Fruit fly (Drosophila melanogaster) whole organism: ENCODE results near the gene CG13893.
A peak's percentile ranks its signal among the peaks of the same experiment; 100 is the strongest.

Source experiments
- CG8478 ChIP-seq: fragments of >200 bp; optimal IDR thresholded peaks from 2 replicates; lab custom pipeline; 2018; ENCODE audit warnings: inconsistent platforms
- Dll ChIP-seq: fragments of >200 bp; optimal IDR thresholded peaks from 2 replicates; lab custom pipeline; 2017
- EcR ChIP-seq, 2 experiments: fragments of >200 bp; optimal IDR thresholded peaks; 2 replicates each; lab custom pipeline; 2017; ENCODE audit warnings: missing biosample characterization in 2 of 2, missing genetic modification characterization in 2 of 2, missing genetic modification reagents in 2 of 2
- pan ChIP-seq: fragments of >200 bp; optimal IDR thresholded peaks from 2 replicates; lab custom pipeline; 2017
- psq ChIP-seq: fragments of >200 bp; optimal IDR thresholded peaks from 2 replicates; lab custom pipeline; 2017

DNA sequence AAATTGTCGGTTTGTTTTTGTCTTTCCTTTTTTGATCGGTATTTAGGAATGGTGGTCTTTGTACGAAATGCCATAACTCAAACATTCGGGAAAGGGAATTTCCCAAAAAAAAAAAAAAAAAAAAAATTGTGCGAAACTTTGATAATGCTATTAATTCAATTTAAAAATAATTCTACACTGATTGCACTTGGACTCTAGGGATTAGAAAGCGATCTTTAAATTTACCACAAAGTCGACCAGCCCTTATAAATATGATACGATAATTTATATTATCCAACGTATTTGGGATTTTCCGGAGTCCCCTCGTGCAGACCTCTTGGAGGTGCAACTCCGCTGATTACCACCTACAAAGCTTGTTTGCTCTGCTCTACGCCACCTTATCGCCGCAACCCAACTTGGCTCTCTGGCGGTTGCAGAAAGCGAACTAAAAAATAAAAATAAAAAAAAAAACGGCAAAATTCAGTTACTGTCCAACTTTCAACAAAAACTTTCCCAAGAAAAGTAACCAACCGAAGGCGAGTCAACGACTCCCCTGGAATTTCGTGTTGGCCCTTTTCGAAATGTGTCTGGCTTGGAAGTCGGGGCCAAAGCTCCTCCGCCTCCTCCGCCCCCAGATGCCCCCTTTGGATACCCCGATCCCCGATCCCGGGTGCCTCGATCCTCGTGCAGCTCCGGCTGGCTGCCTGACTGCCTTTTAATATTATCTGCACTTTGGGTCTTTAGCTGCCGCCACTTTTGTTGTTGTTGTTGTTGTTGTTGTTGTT lies 3.9 kb upstream of the CG13893 start:
- no peak for TF ChIP-seq CG8478 (lab: Kevin White, UChicago)
- no peak for TF ChIP-seq psq (lab: Kevin White, UChicago)
- TF ChIP-seq Dll (lab: Kevin White, UChicago) = no peak
- TF ChIP-seq pan (lab: Kevin White, UChicago) = no peak
- TF ChIP-seq EcR (GFP tag; optimal IDR thresholded peaks at IDR 0.05; lab: Kevin White, UChicago) = peak; percentile 48 to 84
